Fruit fly (Drosophila melanogaster) whole organism, embryonic: ENCODE results near the gene CG2182.

Experiments used
- CG10209 ChIP-seq: fragments of 200-800 bp; sonication (Bioruptor generic); optimal IDR thresholded peaks from 3 replicates; lab custom pipeline; 2017; ENCODE audit warnings: missing biosample characterization, mild to moderate bottlenecking, missing genetic modification characterization, missing genetic modification reagents
- CG10267 ChIP-seq: fragments of 200-800 bp; sonication (Bioruptor generic); optimal IDR thresholded peaks from 2 replicates; lab custom pipeline; 2018; ENCODE audit warnings: missing biosample characterization, mild to moderate bottlenecking, missing genetic modification characterization, moderate library complexity
- CG10565 ChIP-seq: fragments of 200-800 bp; sonication (Bioruptor generic); optimal IDR thresholded peaks from 3 replicates; lab custom pipeline; 2016; ENCODE audit warnings: missing biosample characterization, mild to moderate bottlenecking, missing genetic modification characterization
- CG11560 ChIP-seq: fragments of 200-800 bp; sonication (Bioruptor generic); IDR thresholded peaks from 3 replicates; pipeline ENCODE4 v1.3.6; 2022; ENCODE audit warnings: missing biosample characterization, missing genetic modification characterization
- CG12071 ChIP-seq: fragments of 200-800 bp; sonication (Bioruptor generic); optimal IDR thresholded peaks from 3 replicates; lab custom pipeline; 2018; ENCODE audit warnings: missing biosample characterization, mild to moderate bottlenecking, missing genetic modification characterization
- CG12219 ChIP-seq: fragments of 200-800 bp; sonication (Bioruptor generic); optimal IDR thresholded peaks from 3 replicates; lab custom pipeline; 2018; ENCODE audit warnings: missing biosample characterization, mild to moderate bottlenecking, missing genetic modification characterization
- CG12769 ChIP-seq: fragments of 200-800 bp; sonication (Bioruptor generic); optimal IDR thresholded peaks from 2 replicates; lab custom pipeline; 2019; ENCODE audit warnings: missing biosample characterization, mild to moderate bottlenecking, missing genetic modification characterization, moderate library complexity
- CG13287 ChIP-seq: fragments of 200-800 bp; sonication (Bioruptor generic); IDR thresholded peaks from 2 replicates; pipeline ENCODE4 v1.3.6; 2022; ENCODE audit warnings: missing biosample characterization, missing genetic modification characterization; ENCODE audit not compliant: partially characterized antibody
- CG13424 ChIP-seq: fragments of 200-800 bp; sonication (Bioruptor generic); optimal IDR thresholded peaks from 2 replicates; lab custom pipeline; 2019; ENCODE audit warnings: missing biosample characterization, mild to moderate bottlenecking, missing genetic modification characterization, moderate library complexity
- CG15479 ChIP-seq: fragments of 200-800 bp; sonication (Bioruptor generic); optimal IDR thresholded peaks from 3 replicates; lab custom pipeline; 2019; ENCODE audit warnings: missing biosample characterization, mild to moderate bottlenecking, missing genetic modification characterization, moderate library complexity
- CG1647 ChIP-seq: fragments of 200-800 bp; sonication (Bioruptor generic); optimal IDR thresholded peaks from 3 replicates; lab custom pipeline; 2016; ENCODE audit warnings: missing biosample characterization, missing genetic modification characterization
- CG17186 ChIP-seq: fragments of 200-800 bp; sonication (Bioruptor generic); optimal IDR thresholded peaks from 3 replicates; lab custom pipeline; 2017; ENCODE audit warnings: missing biosample characterization, missing genetic modification reagents, missing genetic modification characterization
- CG17568 ChIP-seq: fragments of 200-800 bp; sonication (Bioruptor generic); optimal IDR thresholded peaks from 2 replicates; lab custom pipeline; 2018; ENCODE audit warnings: missing biosample characterization, mild to moderate bottlenecking, missing genetic modification characterization, moderate library complexity
- CG17612 ChIP-seq: fragments of 200-800 bp; sonication (Bioruptor generic); IDR thresholded peaks from 2 replicates; pipeline ENCODE4 v1.3.6; 2022; ENCODE audit warnings: missing biosample characterization, missing genetic modification characterization
- CG30431 ChIP-seq: fragments of 200-800 bp; sonication (Bioruptor generic); optimal IDR thresholded peaks from 2 replicates; lab custom pipeline; 2017; ENCODE audit warnings: missing biosample characterization, missing genetic modification characterization
- CG4820 ChIP-seq: fragments of 200-800 bp; sonication (Bioruptor generic); optimal IDR thresholded peaks from 3 replicates; lab custom pipeline; 2016; ENCODE audit warnings: missing biosample characterization, missing genetic modification characterization
- CG5180 ChIP-seq: fragments of 200-800 bp; sonication (Bioruptor generic); optimal IDR thresholded peaks from 3 replicates; lab custom pipeline; 2017; ENCODE audit warnings: missing biosample characterization, missing genetic modification characterization, mild to moderate bottlenecking, moderate library complexity, missing genetic modification reagents
- CG5245 ChIP-seq: fragments of 200-800 bp; sonication (Bioruptor generic); optimal IDR thresholded peaks from 3 replicates; lab custom pipeline; 2016; ENCODE audit warnings: missing biosample characterization, missing genetic modification characterization
- CG6765 ChIP-seq: fragments of 200-800 bp; sonication (Bioruptor generic); optimal IDR thresholded peaks from 3 replicates; lab custom pipeline; 2017; ENCODE audit warnings: missing biosample characterization, mild to moderate bottlenecking, missing genetic modification characterization
- CG6791 ChIP-seq: fragments of 200-800 bp; sonication (Bioruptor generic); IDR thresholded peaks from 3 replicates; pipeline ENCODE4 v1.3.6; 2022; ENCODE audit warnings: missing biosample characterization, missing genetic modification characterization; ENCODE audit not compliant: partially characterized antibody
- CG7372 ChIP-seq: fragments of 200-800 bp; sonication (Bioruptor generic); IDR thresholded peaks from 2 replicates; pipeline ENCODE4 v1.3.6; 2022; ENCODE audit warnings: missing biosample characterization, missing genetic modification characterization
- CG9876 ChIP-seq: fragments of 200-800 bp; sonication (Bioruptor generic); optimal IDR thresholded peaks from 2 replicates; lab custom pipeline; 2016; ENCODE audit warnings: missing biosample characterization, missing genetic modification characterization
- CG9932 ChIP-seq: fragments of 200-800 bp; sonication (Bioruptor generic); IDR thresholded peaks from 2 replicates; pipeline ENCODE4 v1.3.6; 2022; ENCODE audit warnings: missing biosample characterization, missing genetic modification characterization
- H2.0 ChIP-seq: fragments of 200-800 bp; sonication (Bioruptor generic); IDR thresholded peaks from 2 replicates; pipeline ENCODE4 v1.3.6; 2022; ENCODE audit warnings: missing biosample characterization, missing genetic modification characterization
- Lhr ChIP-seq: fragments of 200-800 bp; sonication (Bioruptor generic); optimal IDR thresholded peaks from 3 replicates; lab custom pipeline; 2017; ENCODE audit warnings: mild to moderate bottlenecking, missing biosample characterization, missing genetic modification reagents, missing genetic modification characterization
- Lim3 ChIP-seq: fragments of 200-800 bp; sonication (Bioruptor generic); IDR thresholded peaks from 2 replicates; pipeline ENCODE4 v1.3.6; 2022; ENCODE audit warnings: missing biosample characterization, missing genetic modification characterization
- MBD-R2 ChIP-seq: fragments of 200-800 bp; sonication (Bioruptor generic); IDR thresholded peaks from 2 replicates; pipeline ENCODE4 v1.3.6; 2022; ENCODE audit warnings: missing biosample characterization, missing genetic modification characterization
- MESR4 ChIP-seq: fragments of 200-800 bp; sonication (Bioruptor generic); optimal IDR thresholded peaks from 2 replicates; lab custom pipeline; 2018; ENCODE audit warnings: missing biosample characterization, mild to moderate bottlenecking, missing genetic modification characterization, moderate library complexity
- NK7.1 ChIP-seq: fragments of 200-800 bp; sonication (Bioruptor generic); optimal IDR thresholded peaks from 3 replicates; lab custom pipeline; 2016; ENCODE audit warnings: missing biosample characterization, missing genetic modification characterization
- Pdp1 ChIP-seq, 2 experiments: fragments of 200-800 bp; sonication (Bioruptor generic); optimal IDR thresholded peaks; 3 replicates each; lab custom pipeline; 2016; ENCODE audit warnings: missing biosample characterization in 2 of 2, missing genetic modification characterization in 2 of 2, mild to moderate bottlenecking in 1 of 2, moderate library complexity in 1 of 2
- Spps ChIP-seq: fragments of 200-800 bp; sonication (Bioruptor generic); optimal IDR thresholded peaks from 2 replicates; lab custom pipeline; 2018; ENCODE audit warnings: missing biosample characterization, mild to moderate bottlenecking, missing genetic modification characterization
- Stat92E ChIP-seq, 3 experiments: fragments of >200 bp in 2 of 3; fragments of 200-800 bp in 1 of 3; sonication (Bioruptor generic) in 1 of 3; optimal IDR thresholded peaks; 2 replicates each; lab custom pipeline; 2017 to 2019; ENCODE audit warnings: missing biosample characterization in 3 of 3, missing genetic modification characterization in 3 of 3, mild to moderate bottlenecking in 1 of 3, moderate library complexity in 1 of 3
- TFAM ChIP-seq: fragments of 200-800 bp; sonication (Bioruptor generic); optimal IDR thresholded peaks from 2 replicates; lab custom pipeline; 2017; ENCODE audit warnings: missing biosample characterization, missing genetic modification characterization, inconsistent platforms
- az2 ChIP-seq: fragments of 200-800 bp; sonication (Bioruptor generic); optimal IDR thresholded peaks from 3 replicates; lab custom pipeline; 2016; ENCODE audit warnings: missing biosample characterization, missing genetic modification characterization
- disco-r ChIP-seq: fragments of 200-800 bp; sonication (Bioruptor generic); optimal IDR thresholded peaks from 2 replicates; lab custom pipeline; 2016; ENCODE audit warnings: missing biosample characterization, missing genetic modification characterization
- emc ChIP-seq: fragments of 200-800 bp; sonication (Bioruptor generic); optimal IDR thresholded peaks from 2 replicates; lab custom pipeline; 2016; ENCODE audit warnings: missing biosample characterization, missing genetic modification characterization
- gcm2 ChIP-seq: fragments of 200-800 bp; sonication (Bioruptor generic); optimal IDR thresholded peaks from 2 replicates; lab custom pipeline; 2016; ENCODE audit warnings: missing biosample characterization, missing genetic modification characterization
- gro ChIP-seq: fragments of 200-800 bp; sonication (Bioruptor generic); optimal IDR thresholded peaks from 2 replicates; lab custom pipeline; 2016; ENCODE audit warnings: missing biosample characterization, missing genetic modification characterization
- hb ChIP-seq: fragments of 200-800 bp; sonication (Bioruptor generic); IDR thresholded peaks from 3 replicates; pipeline ENCODE4 v1.3.6; 2022; ENCODE audit warnings: missing biosample characterization, missing genetic modification characterization; ENCODE audit not compliant: partially characterized antibody
- kah ChIP-seq: fragments of 200-800 bp; sonication (Bioruptor generic); optimal IDR thresholded peaks from 2 replicates; lab custom pipeline; 2018; ENCODE audit warnings: missing biosample characterization, mild to moderate bottlenecking, missing genetic modification characterization
- lbe ChIP-seq: fragments of 200-800 bp; sonication (Bioruptor generic); optimal IDR thresholded peaks from 2 replicates; lab custom pipeline; 2016; ENCODE audit warnings: missing biosample characterization, mild to moderate bottlenecking, missing genetic modification characterization
- lov ChIP-seq, 2 experiments: fragments of 200-800 bp in 1 of 2; fragments of >200 bp in 1 of 2; sonication (Bioruptor generic) in 1 of 2; IDR thresholded peaks in 1 of 2; optimal IDR thresholded peaks in 1 of 2; 2 replicates in 1 of 2; 3 replicates in 1 of 2; pipeline versions ENCODE4 v1.3.6 to Lab custom; 2017 to 2022; ENCODE audit warnings: missing biosample characterization in 1 of 2, missing genetic modification characterization in 1 of 2
- mld ChIP-seq: fragments of 200-800 bp; sonication (Bioruptor generic); IDR thresholded peaks from 3 replicates; pipeline ENCODE4 v1.3.6; 2022; ENCODE audit warnings: missing biosample characterization, missing genetic modification characterization; ENCODE audit not compliant: partially characterized antibody
- oc ChIP-seq: fragments of 200-800 bp; sonication (Bioruptor generic); optimal IDR thresholded peaks from 2 replicates; lab custom pipeline; 2018; ENCODE audit warnings: missing biosample characterization, mild to moderate bottlenecking, missing genetic modification characterization, moderate library complexity
- ro ChIP-seq: fragments of 200-800 bp; sonication (Bioruptor generic); IDR thresholded peaks from 2 replicates; pipeline ENCODE4 v1.3.6; 2022; ENCODE audit warnings: missing biosample characterization, missing genetic modification characterization
- row ChIP-seq: fragments of 200-800 bp; sonication (Bioruptor generic); IDR thresholded peaks from 3 replicates; pipeline ENCODE4 v1.3.6; 2022; ENCODE audit warnings: missing biosample characterization, missing genetic modification characterization
- stc ChIP-seq: fragments of 200-800 bp; sonication (Bioruptor generic); IDR thresholded peaks from 2 replicates; pipeline ENCODE4 v1.3.6; 2022; ENCODE audit warnings: missing biosample characterization, missing genetic modification characterization
- tin ChIP-seq: fragments of 200-800 bp; sonication (Bioruptor generic); optimal IDR thresholded peaks from 3 replicates; lab custom pipeline; 2016; ENCODE audit warnings: missing biosample characterization, missing genetic modification characterization
- zf30C ChIP-seq: fragments of 200-800 bp; sonication (Bioruptor generic); optimal IDR thresholded peaks from 3 replicates; lab custom pipeline; 2018; ENCODE audit warnings: missing biosample characterization, mild to moderate bottlenecking, missing genetic modification characterization

The CG2182 gene

DNA sequence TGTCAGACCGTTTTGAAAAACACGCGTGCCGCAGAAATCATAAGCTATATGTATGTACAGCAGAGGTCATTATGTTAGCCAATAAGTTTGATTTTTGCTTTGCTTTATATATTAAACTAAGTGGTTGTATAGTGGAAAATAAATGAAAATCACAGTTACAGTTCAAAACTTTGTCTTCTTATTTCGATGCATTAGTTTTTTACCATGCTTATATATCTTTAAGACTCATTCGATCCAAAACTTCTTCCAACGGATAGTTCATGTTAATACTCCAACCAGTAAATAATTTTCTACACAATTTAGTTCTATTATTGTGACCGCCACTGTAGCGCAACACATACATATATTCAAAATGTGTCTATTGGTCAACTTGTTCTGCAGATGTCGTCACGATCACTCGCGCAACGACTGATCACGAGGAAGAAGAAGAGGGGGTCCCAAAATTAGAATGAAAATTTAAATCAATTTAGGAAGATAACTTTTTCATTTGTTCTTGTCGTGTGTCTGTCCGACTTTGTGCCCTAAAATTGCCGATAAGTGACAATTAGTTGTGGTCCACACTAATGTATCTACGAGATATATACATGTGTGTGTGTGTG, 45.9 kb upstream of the CG2182 start (continued):
- TF ChIP-seq CG9876 (no peak), CG12071 (GFP tag; lab: Kevin White, UChicago) (no peak), H2.0 (GFP tag; lab: Robert Waterston, UW) (no peak), CG13287 (no peak), CG10209 (GFP tag; lab: Kevin White, UChicago) (peak; percentile 64), emc (GFP tag; lab: Kevin White, UChicago) (no peak), tin (GFP tag; lab: Kevin White, UChicago) (peak; percentile 47), CG5245 (GFP tag; lab: Kevin White, UChicago) (no peak), lov (optimal IDR thresholded peaks at IDR 0.05; lab: Kevin White, UChicago) (no peak), lov (GFP tag; IDR thresholded peaks at IDR 0.05; lab: Robert Waterston, UW) (no peak), row (GFP tag; lab: Robert Waterston, UW) (peak; percentile 75), ro (GFP tag; lab: Robert Waterston, UW) (no peak), CG5180 (GFP tag; lab: Kevin White, UChicago) (no peak), MBD-R2 (GFP tag; lab: Robert Waterston, UW) (no peak), Pdp1 (GFP tag; optimal IDR thresholded peaks at IDR 0.05; lab: Kevin White, UChicago) (peak; percentile 41 to 56), CG6765 (GFP tag; lab: Kevin White, UChicago) (peak; percentile 61), CG6791 (GFP tag; lab: Robert Waterston, UW) (no peak), NK7.1 (GFP tag; lab: Kevin White, UChicago) (no peak), Stat92E (GFP tag; optimal IDR thresholded peaks at IDR 0.05; lab: Kevin White, UChicago) (peak in 1 of 3 experiments; percentile 33), CG7372 (0 out of 2 replicates have a peak, but pooled peaks have one; percentile 22), Lhr (peak; percentile 6), disco-r (GFP tag; lab: Kevin White, UChicago) (no peak), CG17186 (no peak), CG30431 (GFP tag; lab: Kevin White, UChicago) (no peak), az2 (GFP tag; lab: Kevin White, UChicago) (peak; percentile 58), gcm2 (GFP tag; lab: Kevin White, UChicago) (no peak), CG1647 (GFP tag; lab: Kevin White, UChicago) (peak; percentile 27), gro (GFP tag; lab: Kevin White, UChicago) (no peak), CG11560 (tag; lab: Robert Waterston, UW) (peak; percentile 15; the same call in 1 of the 3 replicates), MESR4 (no peak), Lim3 (GFP tag; lab: Robert Waterston, UW) (no peak), CG10267 (tag; lab: Kevin White, UChicago) (peak; percentile 70), CG4820 (peak; percentile 5), hb (GFP tag; lab: Robert Waterston, UW) (no peak), CG10565 (GFP tag; lab: Kevin White, UChicago) (no peak), CG17612 (GFP tag; lab: Robert Waterston, UW) (no peak), CG12769 (tag; lab: Kevin White, UChicago) (no peak), CG13424 (peak; percentile 82), oc (tag; lab: Kevin White, UChicago) (peak; percentile 20), zf30C (GFP tag; lab: Kevin White, UChicago) (no peak), CG9932 (GFP tag; lab: Robert Waterston, UW) (peak; percentile 46; the same call in 1 of the 2 replicates), stc (0 out of 2 replicates have a peak, but pooled peaks have one; percentile 21), CG17568 (GFP tag; lab: Kevin White, UChicago) (no peak), kah (GFP tag; lab: Kevin White, UChicago) (peak; percentile 41), Spps (tag; lab: Kevin White, UChicago) (peak; percentile 49), mld (no peak), lbe (GFP tag; lab: Kevin White, UChicago) (no peak), TFAM (GFP tag; lab: Kevin White, UChicago) (no peak), CG15479 (GFP tag; lab: Kevin White, UChicago) (no peak), CG12219 (GFP tag; lab: Kevin White, UChicago) (peak; percentile 68)
